Fruit fly (Drosophila melanogaster) whole organism, wandering third instar larva: Measurements from ENCODE around the gene CG17375.

Experiments used
- CG9705 ChIP-seq: fragments of 200-800 bp; sonication (Bioruptor generic); optimal IDR thresholded peaks from 2 replicates; lab custom pipeline; 2018; ENCODE audit warnings: missing biosample characterization, mild to moderate bottlenecking, missing genetic modification characterization
- Dfd ChIP-seq: fragments of >200 bp; optimal IDR thresholded peaks from 2 replicates; lab custom pipeline; 2017; ENCODE audit warnings: missing biosample characterization, missing genetic modification characterization
- GATAd ChIP-seq: sonication (Bioruptor generic); optimal IDR thresholded peaks from 2 replicates; lab custom pipeline; 2016; ENCODE audit warnings: missing biosample characterization, missing genetic modification characterization
- HLH106 ChIP-seq: fragments of 200-800 bp; optimal IDR thresholded peaks from 3 replicates; lab custom pipeline; 2019; ENCODE audit warnings: missing biosample characterization, mild to moderate bottlenecking, missing genetic modification characterization, moderate library complexity
- Hnf4 ChIP-seq: fragments of 200-800 bp; sonication (Bioruptor generic); optimal IDR thresholded peaks from 2 replicates; lab custom pipeline; 2016; ENCODE audit warnings: missing biosample characterization, mild to moderate bottlenecking, missing genetic modification characterization
- Hr78 ChIP-seq: fragments of >200 bp; optimal IDR thresholded peaks from 2 replicates; lab custom pipeline; 2017; ENCODE audit warnings: missing biosample characterization, missing genetic modification characterization
- Myc ChIP-seq: fragments of >200 bp; optimal IDR thresholded peaks from 2 replicates; lab custom pipeline; 2017
- N ChIP-seq: fragments of >200 bp; optimal IDR thresholded peaks from 2 replicates; lab custom pipeline; 2018; ENCODE audit warnings: missing biosample characterization, missing external identifiers, missing genetic modification characterization
- Rel ChIP-seq, 2 experiments: fragments of 200-800 bp; sonication (Bioruptor generic) in 1 of 2; optimal IDR thresholded peaks; 2 replicates in 1 of 2; 3 replicates in 1 of 2; lab custom pipeline; 2016 to 2019; ENCODE audit warnings: mild to moderate bottlenecking in 2 of 2, missing biosample characterization in 2 of 2, missing genetic modification characterization in 2 of 2, moderate library complexity in 1 of 2
- Sp1 ChIP-seq: fragments of 200-800 bp; sonication (Bioruptor generic); optimal IDR thresholded peaks from 3 replicates; lab custom pipeline; 2019; ENCODE audit warnings: missing biosample characterization, mild to moderate bottlenecking, missing genetic modification characterization, moderate library complexity
- Vsx2 ChIP-seq: fragments of 200-300, 225-300 bp; sonication (Bioruptor generic); optimal IDR thresholded peaks from 2 replicates; lab custom pipeline; 2018; ENCODE audit warnings: missing biosample characterization, missing genetic modification characterization; ENCODE audit not compliant: partially characterized antibody
- br ChIP-seq: fragments of 200-800 bp; sonication (Bioruptor generic); optimal IDR thresholded peaks from 2 replicates; lab custom pipeline; 2016; ENCODE audit warnings: missing biosample characterization, missing genetic modification characterization
- brk ChIP-seq: fragments of 200-800 bp; sonication (Bioruptor generic); optimal IDR thresholded peaks from 2 replicates; lab custom pipeline; 2016; ENCODE audit warnings: missing biosample characterization, mild to moderate bottlenecking, missing genetic modification characterization
- dl ChIP-seq, 2 experiments: fragments of 175-275, 200-275 bp in 1 of 2; fragments of 200-275 bp in 1 of 2; sonication (Bioruptor generic); optimal IDR thresholded peaks; lab custom pipeline; 2018; ENCODE audit warnings: mild to moderate bottlenecking in 2 of 2, missing biosample characterization in 2 of 2, missing genetic modification characterization in 2 of 2, moderate library complexity in 2 of 2; ENCODE audit not compliant: partially characterized antibody in 2 of 2, insufficient read depth in 1 of 2
- dmrt93B ChIP-seq: fragments of 200-800 bp; sonication (Bioruptor generic); optimal IDR thresholded peaks from 2 replicates; lab custom pipeline; 2018; ENCODE audit warnings: missing biosample characterization, mild to moderate bottlenecking, missing genetic modification characterization
- dsf ChIP-seq: sonication (Bioruptor generic); optimal IDR thresholded peaks from 2 replicates; lab custom pipeline; 2016; ENCODE audit warnings: missing biosample characterization, missing genetic modification characterization, borderline replicate concordance
- foxo ChIP-seq, 2 experiments: fragments of 200-800 bp; sonication (Bioruptor generic); optimal IDR thresholded peaks; 2 replicates in 1 of 2; 3 replicates in 1 of 2; lab custom pipeline; 2016 to 2017; ENCODE audit warnings: missing biosample characterization in 2 of 2, missing genetic modification characterization in 2 of 2
- fru ChIP-seq: fragments of 200-800 bp; sonication (Bioruptor generic); optimal IDR thresholded peaks from 3 replicates; lab custom pipeline; 2016; ENCODE audit warnings: missing biosample characterization, mild to moderate bottlenecking, missing genetic modification characterization
- h ChIP-seq: fragments of 200-800 bp; sonication (Bioruptor generic); optimal IDR thresholded peaks from 3 replicates; lab custom pipeline; 2016; ENCODE audit warnings: missing biosample characterization, mild to moderate bottlenecking, missing genetic modification characterization
- jim ChIP-seq: fragments of 175-275, 200-325 bp; sonication (Bioruptor generic); optimal IDR thresholded peaks from 2 replicates; lab custom pipeline; 2016; ENCODE audit warnings: missing biosample characterization, mild to moderate bottlenecking, missing genetic modification characterization
- pan ChIP-seq: fragments of >200 bp; optimal IDR thresholded peaks from 2 replicates; lab custom pipeline; 2017
- sage ChIP-seq: fragments of 200-800 bp; sonication (Bioruptor generic); optimal IDR thresholded peaks from 2 replicates; lab custom pipeline; 2016; ENCODE audit warnings: missing biosample characterization, mild to moderate bottlenecking, missing genetic modification characterization
- sv ChIP-seq: fragments of 200-800 bp; sonication (Bioruptor generic); optimal IDR thresholded peaks from 3 replicates; lab custom pipeline; 2016; ENCODE audit warnings: missing biosample characterization, missing genetic modification characterization
- tai ChIP-seq: sonication (Bioruptor generic); optimal IDR thresholded peaks from 2 replicates; lab custom pipeline; 2016; ENCODE audit warnings: missing biosample characterization, missing genetic modification characterization
- usp ChIP-seq: fragments of >200 bp; optimal IDR thresholded peaks from 2 replicates; lab custom pipeline; 2017; ENCODE audit warnings: missing biosample characterization, missing genetic modification characterization

The CG17375 gene

dm6 chr2L:6826298-6826697, 20.7 kb upstream of the CG17375 start:
- TF ChIP-seq tai (GFP tag; lab: Kevin White, UChicago): no peak
- TF ChIP-seq Sp1 (GFP tag; lab: Kevin White, UChicago): no peak
- TF ChIP-seq dmrt93B (GFP tag; lab: Kevin White, UChicago): no peak
- TF ChIP-seq sage (GFP tag; lab: Kevin White, UChicago): no peak
- TF ChIP-seq pan (lab: Kevin White, UChicago): no peak
- no peak for TF ChIP-seq Dfd
- no peak for TF ChIP-seq HLH106
- TF ChIP-seq jim (GFP tag; lab: Kevin White, UChicago): no peak
- TF ChIP-seq brk (GFP tag; lab: Kevin White, UChicago): no peak
- no peak for TF ChIP-seq Myc (lab: Kevin White, UChicago)
- TF ChIP-seq CG9705: no peak
- no peak for TF ChIP-seq Hr78 (GFP tag; lab: Kevin White, UChicago)
- no peak for TF ChIP-seq foxo (GFP tag; optimal IDR thresholded peaks at IDR 0.05; lab: Kevin White, UChicago)
- TF ChIP-seq dl (GFP tag; optimal IDR thresholded peaks at IDR 0.05; lab: Kevin White, UChicago; ENCODE audit: insufficient read depth in 1 of 2, partially characterized antibody in 2 of 2): no peak

dm6 chr2L:6822044-6822443, 16.5 kb upstream of the CG17375 start:
- peak; percentile 30 for TF ChIP-seq Dfd
- no peak for TF ChIP-seq jim (GFP tag; lab: Kevin White, UChicago)

DNA sequence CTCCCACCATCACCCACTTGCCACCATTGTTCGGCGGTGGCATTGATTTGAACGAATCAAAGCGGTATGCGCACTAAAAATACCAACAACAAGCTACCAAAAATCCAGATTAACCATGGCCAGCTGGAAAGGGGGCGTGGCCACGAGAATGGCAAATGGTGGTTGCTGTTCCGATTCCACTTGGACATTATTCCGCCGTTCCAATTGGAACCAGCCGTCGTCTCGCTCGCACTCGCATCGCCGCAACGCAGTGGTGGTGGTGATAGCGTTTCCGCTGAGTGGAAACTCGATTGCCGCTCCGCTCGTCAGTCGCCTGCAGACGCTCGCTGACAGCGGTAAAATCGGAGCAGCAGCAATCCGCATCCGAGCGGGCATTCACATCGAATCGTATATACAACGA, 16.0 kb upstream of the CG17375 start, which contains the start of gene sens-2:
sens-2 (plus strand) TSS at position 304 of the 400 bp plus-strand sequence.
- TF ChIP-seq Myc (lab: Kevin White, UChicago): no peak
- peak; percentile 12 for TF ChIP-seq h (GFP tag; lab: Kevin White, UChicago)

DNA sequence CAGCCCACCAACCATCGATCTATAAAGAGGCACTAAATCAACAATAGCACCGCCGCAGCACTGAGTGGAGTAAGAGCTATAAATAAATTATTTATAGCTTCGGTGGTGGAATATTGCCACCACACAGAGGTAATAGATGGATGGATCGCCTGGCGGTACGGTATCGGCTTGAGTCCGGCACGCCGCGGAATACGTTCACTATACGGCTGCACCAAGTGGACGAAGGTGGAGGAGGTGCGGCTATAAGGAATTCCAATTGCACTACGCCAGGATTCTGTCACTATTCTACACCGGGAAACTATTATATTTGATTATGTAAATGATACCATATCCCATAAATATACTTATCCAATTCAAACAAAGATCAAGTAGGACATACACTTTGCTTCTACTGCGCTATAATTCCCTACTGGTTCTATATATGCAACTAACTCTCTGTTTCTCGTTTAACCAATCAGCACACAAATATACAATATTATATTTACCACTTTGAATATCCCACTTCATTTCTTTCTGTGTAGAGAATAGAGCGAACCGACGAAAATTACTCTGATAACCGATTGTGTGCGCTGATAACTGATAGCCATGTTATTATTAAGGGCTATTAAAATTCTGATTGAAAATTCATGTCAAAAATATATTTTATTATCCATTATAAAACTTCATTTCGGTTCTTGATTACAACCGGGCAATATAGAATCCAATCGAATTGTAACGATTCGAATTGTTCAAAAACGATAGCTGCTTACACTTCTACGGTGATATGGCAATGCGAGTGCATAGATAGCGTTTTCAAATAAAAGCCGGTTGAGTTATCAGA, 13.8 kb upstream of the CG17375 start:
- TF ChIP-seq h (GFP tag; lab: Kevin White, UChicago): no peak
- peak; percentile 17 for TF ChIP-seq sv (GFP tag; lab: Kevin White, UChicago)

DNA sequence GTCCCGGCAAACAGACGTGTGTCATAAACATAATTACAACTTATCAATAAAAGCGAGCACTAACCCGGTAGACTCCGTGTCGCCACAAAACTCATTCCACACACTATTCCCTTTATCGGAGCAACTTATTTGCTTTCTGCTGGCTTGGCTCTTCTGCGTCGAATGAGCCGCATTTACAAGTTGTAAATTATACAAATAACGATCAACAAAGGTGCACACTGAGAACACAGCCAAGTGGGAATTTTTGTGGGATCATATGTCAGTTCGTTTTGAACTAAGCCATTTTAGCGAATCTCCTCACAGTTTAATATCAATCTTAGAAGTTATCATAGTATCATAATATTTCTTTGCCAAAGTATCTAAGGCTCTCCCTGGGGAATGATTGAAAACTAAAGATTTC, 12.8 kb upstream of the CG17375 start:
- no peak for TF ChIP-seq usp (GFP tag; lab: Kevin White, UChicago)
- TF ChIP-seq tai (GFP tag; lab: Kevin White, UChicago): no peak
- TF ChIP-seq N (GFP tag; lab: Kevin White, UChicago): no peak
- no peak for TF ChIP-seq GATAd
- no peak for TF ChIP-seq fru (GFP tag; lab: Kevin White, UChicago)
- no peak for TF ChIP-seq Hnf4 (GFP tag; lab: Kevin White, UChicago)
- no peak for TF ChIP-seq Sp1 (GFP tag; lab: Kevin White, UChicago)
- TF ChIP-seq brk (GFP tag; lab: Kevin White, UChicago): no peak
- no peak for TF ChIP-seq Dfd
- no peak for TF ChIP-seq sage (GFP tag; lab: Kevin White, UChicago)
- no peak for TF ChIP-seq foxo (GFP tag; optimal IDR thresholded peaks at IDR 0.05; lab: Kevin White, UChicago)
- no peak for TF ChIP-seq br (GFP tag; lab: Kevin White, UChicago)

- TF ChIP-seq Vsx2 (peak; percentile 60), Dfd (peak; percentile 98), HLH106 (no peak)
These were observed 11.9 kb upstream of the CG17375 start for dm6 chr2L:6817493-6817892.

DNA sequence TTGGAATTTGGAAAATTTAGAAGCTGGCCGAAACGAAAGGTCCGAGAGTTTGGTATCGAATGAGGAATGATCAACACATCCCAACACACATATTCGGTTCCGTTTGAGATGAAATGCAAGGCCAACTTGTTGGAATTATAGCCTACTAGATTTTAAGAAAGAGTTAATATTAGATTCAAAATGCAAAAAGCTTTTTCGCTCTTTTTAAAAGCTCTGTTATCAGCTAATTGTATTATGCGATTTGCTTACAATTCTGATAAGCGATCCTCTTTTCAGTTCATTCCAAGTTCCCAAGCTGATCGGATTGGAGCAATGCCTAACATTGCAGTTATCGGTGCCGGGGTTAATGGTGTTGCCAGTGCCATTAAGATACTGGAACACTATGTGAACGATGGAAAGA, 2.9 kb downstream of the CG17375 start, which contains the start of the genes CG17377 and Daao2:
CG17377 (minus strand) TSS at position 101 of the 400 bp plus-strand sequence.
Daao2 (plus strand) TSS at position 272 of the 400 bp plus-strand sequence.
- TF ChIP-seq dsf (GFP tag; lab: Kevin White, UChicago): no peak
- no peak for TF ChIP-seq Rel (GFP tag; optimal IDR thresholded peaks at IDR 0.05; lab: Kevin White, UChicago)
- no peak for TF ChIP-seq Rel (tag; optimal IDR thresholded peaks at IDR 0.05; lab: Kevin White, UChicago)
- TF ChIP-seq CG9705: no peak
